Worm (Caenorhabditis elegans): ENCODE measurements around the gene sel-12.

DNA sequence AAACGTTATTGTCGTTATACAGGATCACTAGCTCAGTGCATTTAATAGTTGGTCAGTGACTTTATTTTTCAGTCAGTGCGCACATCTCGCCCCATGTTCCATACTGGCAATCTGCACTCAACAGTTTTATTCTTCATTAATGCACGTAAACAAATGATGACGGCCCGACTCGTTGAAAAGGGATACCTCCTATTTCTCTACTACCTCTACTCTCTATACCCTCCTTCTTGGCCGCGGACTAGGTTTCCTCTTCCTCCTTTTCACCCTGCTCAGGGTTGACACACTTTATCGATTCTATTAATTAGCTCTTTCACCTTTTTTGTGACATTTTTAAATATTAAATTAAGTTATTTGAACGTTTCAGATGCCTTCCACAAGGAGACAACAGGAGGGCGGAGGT, at the start of gene sel-12:
- TF ChIP-seq C06A6.2 (GFP tag; conservative IDR thresholded peaks at IDR 0.05): no peak
- no peak for TF ChIP-seq repo-1 (tag; optimal IDR thresholded peaks at IDR 0.05)
- no peak for TF ChIP-seq tbp1 (GFP tag; optimal IDR thresholded peaks at IDR 0.05)
